Fruit fly (Drosophila melanogaster): ENCODE results near the gene fkh.

Gene fkh

DNA sequence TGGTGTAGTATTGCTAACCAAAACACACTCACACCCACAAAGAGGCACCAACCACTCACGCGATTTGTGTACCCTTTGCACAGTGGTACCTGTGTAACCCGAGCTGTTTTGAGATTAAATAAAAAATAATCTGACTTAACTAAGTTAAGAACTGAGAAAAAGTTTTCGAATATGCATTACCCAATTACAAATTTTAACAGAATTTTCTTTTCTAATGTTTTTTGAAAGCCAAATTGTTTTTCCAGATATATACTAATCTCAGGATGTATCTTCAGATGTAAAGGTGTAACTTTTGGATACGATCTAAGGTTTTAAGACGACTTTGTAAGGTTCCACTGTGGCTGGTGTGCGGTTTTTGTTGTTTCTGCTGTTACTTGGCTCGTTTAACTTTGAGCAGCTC, 48.7 kb upstream of the fkh start:
- no peak for TF ChIP-seq Eip93F (GFP tag; optimal IDR thresholded peaks at IDR 0.05)
- peak; percentile 83 for TF ChIP-seq CG6792 (GFP tag; optimal IDR thresholded peaks at IDR 0.05)
- TF ChIP-seq lz (GFP tag; optimal IDR thresholded peaks at IDR 0.05) = peak; percentile 82
- peak; percentile 21 for TF ChIP-seq CG1621 (tag; optimal IDR thresholded peaks at IDR 0.05)
- peak; percentile 72 for TF ChIP-seq CG3919 (GFP tag; optimal IDR thresholded peaks at IDR 0.05)
- TF ChIP-seq Smox (GFP tag; optimal IDR thresholded peaks at IDR 0.05) = peak; percentile 76
- TF ChIP-seq CG4318 (GFP tag; optimal IDR thresholded peaks at IDR 0.05) = peak; percentile 52
- TF ChIP-seq CG6808 (GFP tag; optimal IDR thresholded peaks at IDR 0.05) = peak; percentile 8
- no peak for TF ChIP-seq dsx (GFP tag; optimal IDR thresholded peaks at IDR 0.05; ENCODE audit: poor library complexity, severe bottlenecking)
- peak; percentile 79 for TF ChIP-seq achi (GFP tag; optimal IDR thresholded peaks at IDR 0.05)
- TF ChIP-seq CG6854 (GFP tag; optimal IDR thresholded peaks at IDR 0.05) = peak; percentile 34
- peak; percentile 88 for TF ChIP-seq svp (GFP tag)
- peak; percentile 51 for TF ChIP-seq CG7368 (GFP tag; optimal IDR thresholded peaks at IDR 0.05)
- peak in 1 of 2 experiments; percentile 11 for TF ChIP-seq ss (GFP tag; optimal IDR thresholded peaks at IDR 0.05)
- peak; percentile 63 for TF ChIP-seq net (GFP tag; optimal IDR thresholded peaks at IDR 0.05)
- no peak for TF ChIP-seq fd85E (GFP tag; optimal IDR thresholded peaks at IDR 0.05)
- peak; percentile 86 for TF ChIP-seq CG8119 (GFP tag; IDR thresholded peaks at IDR 0.05)
- peak; percentile 54 for TF ChIP-seq CG8632 (GFP tag; optimal IDR thresholded peaks at IDR 0.05)
- TF ChIP-seq salr (GFP tag; optimal IDR thresholded peaks at IDR 0.05) = peak in 1 of 2 experiments; percentile 56
- TF ChIP-seq eg (GFP tag; IDR thresholded peaks at IDR 0.05) = peak; percentile 78
- peak; percentile 82 for TF ChIP-seq Hr4 (GFP tag; optimal IDR thresholded peaks at IDR 0.05)
- TF ChIP-seq Eip78C (GFP tag) = peak; percentile 94
- TF ChIP-seq CG9139 (GFP tag; optimal IDR thresholded peaks at IDR 0.05) = no peak
- TF ChIP-seq CG16779 (tag; optimal IDR thresholded peaks at IDR 0.05) = peak; percentile 48
- TF ChIP-seq CG6163 (GFP tag; IDR thresholded peaks at IDR 0.05) = peak; percentile 38; the same call in 1 of the 3 replicates
- peak; percentile 53 for TF ChIP-seq CG8319 (GFP tag; optimal IDR thresholded peaks at IDR 0.05)
- TF ChIP-seq OdsH (GFP tag; optimal IDR thresholded peaks at IDR 0.05) = peak; percentile 81
- peak; percentile 74 for TF ChIP-seq acj6 (GFP tag; optimal IDR thresholded peaks at IDR 0.05)
- no peak for TF ChIP-seq Hr38 (GFP tag; optimal IDR thresholded peaks at IDR 0.05)
- TF ChIP-seq Ets21C (GFP tag; optimal IDR thresholded peaks at IDR 0.05) = peak; percentile 77
- TF ChIP-seq CG15336 (GFP tag; IDR thresholded peaks at IDR 0.05) = peak; percentile 79
- peak; percentile 71 for TF ChIP-seq Hr39 (GFP tag; optimal IDR thresholded peaks at IDR 0.05)
- peak; percentile 75 for TF ChIP-seq cyc (GFP tag; optimal IDR thresholded peaks at IDR 0.05)
- peak; percentile 83 for TF ChIP-seq Eip75B (GFP tag; optimal IDR thresholded peaks at IDR 0.05)
- peak; percentile 72 for TF ChIP-seq CG32006 (GFP tag; optimal IDR thresholded peaks at IDR 0.05)
- peak; percentile 80 for TF ChIP-seq Met (GFP tag; optimal IDR thresholded peaks at IDR 0.05)
- TF ChIP-seq Sox15 (GFP tag; optimal IDR thresholded peaks at IDR 0.05) = peak; percentile 68
- TF ChIP-seq topi (GFP tag; optimal IDR thresholded peaks at IDR 0.05) = peak; percentile 83
- TF ChIP-seq CG31627 (GFP tag; optimal IDR thresholded peaks at IDR 0.05) = peak; percentile 74
- TF ChIP-seq pdm3 (GFP tag; optimal IDR thresholded peaks at IDR 0.05) = peak; percentile 77
- TF ChIP-seq Sox102F (GFP tag; optimal IDR thresholded peaks at IDR 0.05) = peak; percentile 72
- peak; percentile 14 for TF ChIP-seq Ets96B (tag; optimal IDR thresholded peaks at IDR 0.05)
- peak; percentile 74 for TF ChIP-seq Sox14 (GFP tag; optimal IDR thresholded peaks at IDR 0.05)
- peak; percentile 23 for TF ChIP-seq spab (GFP tag; optimal IDR thresholded peaks at IDR 0.05)
- TF ChIP-seq CG11902 (GFP tag; optimal IDR thresholded peaks at IDR 0.05) = peak; percentile 63
- peak; percentile 8 for TF ChIP-seq Blimp-1 (GFP tag; optimal IDR thresholded peaks at IDR 0.05)
- peak; percentile 72 for TF ChIP-seq Gug (GFP tag; IDR thresholded peaks at IDR 0.05)
- TF ChIP-seq fkh (GFP tag; optimal IDR thresholded peaks at IDR 0.05) = no peak
- TF ChIP-seq esn (GFP tag; optimal IDR thresholded peaks at IDR 0.05) = peak; percentile 87
- peak; percentile 13; the same call in 1 of the 2 replicates for TF ChIP-seq CG11294 (GFP tag; IDR thresholded peaks at IDR 0.05)
- TF ChIP-seq vri (GFP tag; optimal IDR thresholded peaks at IDR 0.05) = peak; percentile 19
- TF ChIP-seq Lpt (GFP tag; optimal IDR thresholded peaks at IDR 0.05) = peak; percentile 1
